Worm (Caenorhabditis elegans): Measurements from ENCODE around the gene nhr-226.

nhr-226 gene

ce11 chrV:2292240-2292639 lies 2.4 kb upstream of the nhr-226 start, which contains the start of gene nhr-115:
Gene nhr-115, plus strand, starts transcription at chrV:2292540.
- TF ChIP-seq ceh-14 (tag; optimal IDR thresholded peaks at IDR 0.05): no peak
- TF ChIP-seq fax-1 (tag; optimal IDR thresholded peaks at IDR 0.05): no peak
- no peak for TF ChIP-seq elt-4 (tag; optimal IDR thresholded peaks at IDR 0.05)

ce11 chrV:2300905-2301304 lies 6.2 kb downstream of the nhr-226 start, which contains the start of gene Y19D10B.8:
Gene Y19D10B.8, minus strand, starts transcription at chrV:2301005.
- TF ChIP-seq sdc-2 (tag; optimal IDR thresholded peaks at IDR 0.05) (no peak), ceh-34 (tag; optimal IDR thresholded peaks at IDR 0.05) (no peak), pax-1 (tag; optimal IDR thresholded peaks at IDR 0.05) (no peak), tbx-2 (tag; optimal IDR thresholded peaks at IDR 0.05) (no peak), ztf-16 (tag; optimal IDR thresholded peaks at IDR 0.05) (no peak), elt-4 (tag; optimal IDR thresholded peaks at IDR 0.05) (no peak), ceh-6 (GFP tag; optimal IDR thresholded peaks at IDR 0.05) (no peak), unc-86 (tag; optimal IDR thresholded peaks at IDR 0.05) (no peak), ref-2 (tag; optimal IDR thresholded peaks at IDR 0.05) (no peak), elt-2 (tag; optimal IDR thresholded peaks at IDR 0.05) (no peak), pqm-1 (tag; optimal IDR thresholded peaks at IDR 0.05) (no peak), lim-6 (tag; optimal IDR thresholded peaks at IDR 0.05) (no peak), sox-2 (GFP tag; IDR thresholded peaks at IDR 0.05) (no peak), nhr-232 (tag; optimal IDR thresholded peaks at IDR 0.05) (no peak), fkh-6 (tag; optimal IDR thresholded peaks at IDR 0.05) (no peak), eyg-1 (tag; optimal IDR thresholded peaks at IDR 0.05) (no peak), Y22D7AL.16 (tag; optimal IDR thresholded peaks at IDR 0.05) (no peak), ahr-1 (tag; optimal IDR thresholded peaks at IDR 0.05) (no peak), C08G9.2 (tag; optimal IDR thresholded peaks at IDR 0.05) (no peak), K09A11.1 (tag; optimal IDR thresholded peaks at IDR 0.05; ENCODE audit: insufficient read depth) (no peak)

- TF ChIP-seq ceh-48 (tag; optimal IDR thresholded peaks at IDR 0.05) (no peak), ama-1 (optimal IDR thresholded peaks at IDR 0.05) (no peak), lim-6 (tag; optimal IDR thresholded peaks at IDR 0.05) (no peak), fkh-10 (GFP tag; optimal IDR thresholded peaks at IDR 0.05) (no peak), C08G9.2 (tag; optimal IDR thresholded peaks at IDR 0.05) (no peak), ceh-31 (tag; optimal IDR thresholded peaks at IDR 0.05) (no peak), unc-42 (tag; optimal IDR thresholded peaks at IDR 0.05) (no peak)
Observed at ce11 chrV:2303775-2304174, 9.1 kb downstream of the nhr-226 start, which contains the start of gene irld-15. Gene irld-15, minus strand, starts transcription at chrV:2303875.

ce11 chrV:2306383-2306782 lies 11.7 kb downstream of the nhr-226 start:
- no peak for TF ChIP-seq ceh-14 (tag; optimal IDR thresholded peaks at IDR 0.05)
- TF ChIP-seq sox-2 (GFP tag; IDR thresholded peaks at IDR 0.05): no peak
- no peak for TF ChIP-seq pqm-1 (tag; optimal IDR thresholded peaks at IDR 0.05)
- TF ChIP-seq K09A11.1 (tag; optimal IDR thresholded peaks at IDR 0.05; ENCODE audit: insufficient read depth): no peak
- no peak for TF ChIP-seq hlh-15 (tag; optimal IDR thresholded peaks at IDR 0.05)
- no peak for TF ChIP-seq hlh-30 (tag; optimal IDR thresholded peaks at IDR 0.05; ENCODE audit: insufficient read depth)
- TF ChIP-seq tbx-2 (tag; optimal IDR thresholded peaks at IDR 0.05): no peak
- TF ChIP-seq nhr-11 (tag; optimal IDR thresholded peaks at IDR 0.05): no peak
- no peak for TF ChIP-seq ceh-24 (tag; optimal IDR thresholded peaks at IDR 0.05)
- no peak for TF ChIP-seq ama-1 (optimal IDR thresholded peaks at IDR 0.05)
- TF ChIP-seq lim-6 (tag; optimal IDR thresholded peaks at IDR 0.05): no peak
- TF ChIP-seq ceh-22 (tag; optimal IDR thresholded peaks at IDR 0.05): no peak
- no peak for TF ChIP-seq zip-5 (tag; optimal IDR thresholded peaks at IDR 0.05)
- TF ChIP-seq pat-9 (tag; optimal IDR thresholded peaks at IDR 0.05): no peak
- no peak for TF ChIP-seq elt-4 (tag; optimal IDR thresholded peaks at IDR 0.05)
- TF ChIP-seq F13H6.1 (tag; optimal IDR thresholded peaks at IDR 0.05): no peak
- no peak for TF ChIP-seq K02D7.2 (tag; optimal IDR thresholded peaks at IDR 0.05)
- no peak for TF ChIP-seq ceh-48 (tag; optimal IDR thresholded peaks at IDR 0.05)

ce11 chrV:2308246-2308645 lies 13.6 kb downstream of the nhr-226 start:
- TF ChIP-seq ceh-9 (tag; optimal IDR thresholded peaks at IDR 0.05) (no peak), tbx-2 (tag; optimal IDR thresholded peaks at IDR 0.05) (no peak), sox-4 (tag; optimal IDR thresholded peaks at IDR 0.05) (no peak), pag-3 (tag; optimal IDR thresholded peaks at IDR 0.05; ENCODE audit: borderline replicate concordance) (no peak), nhr-232 (tag; optimal IDR thresholded peaks at IDR 0.05) (no peak), pqm-1 (tag; optimal IDR thresholded peaks at IDR 0.05) (no peak), pha-2 (tag; optimal IDR thresholded peaks at IDR 0.05) (no peak), rnt-1 (tag; optimal IDR thresholded peaks at IDR 0.05) (no peak), che-1 (tag; optimal IDR thresholded peaks at IDR 0.05) (no peak), F13H6.1 (tag; optimal IDR thresholded peaks at IDR 0.05) (no peak), fax-1 (tag; optimal IDR thresholded peaks at IDR 0.05) (no peak), nhr-11 (tag; optimal IDR thresholded peaks at IDR 0.05) (no peak), ceh-18 (tag; optimal IDR thresholded peaks at IDR 0.05) (no peak), eyg-1 (tag; optimal IDR thresholded peaks at IDR 0.05) (no peak), K09A11.1 (tag; optimal IDR thresholded peaks at IDR 0.05; ENCODE audit: insufficient read depth) (no peak), fkh-6 (tag; optimal IDR thresholded peaks at IDR 0.05) (no peak)
